Worm (Caenorhabditis elegans): ENCODE data around the gene str-190.

DNA sequence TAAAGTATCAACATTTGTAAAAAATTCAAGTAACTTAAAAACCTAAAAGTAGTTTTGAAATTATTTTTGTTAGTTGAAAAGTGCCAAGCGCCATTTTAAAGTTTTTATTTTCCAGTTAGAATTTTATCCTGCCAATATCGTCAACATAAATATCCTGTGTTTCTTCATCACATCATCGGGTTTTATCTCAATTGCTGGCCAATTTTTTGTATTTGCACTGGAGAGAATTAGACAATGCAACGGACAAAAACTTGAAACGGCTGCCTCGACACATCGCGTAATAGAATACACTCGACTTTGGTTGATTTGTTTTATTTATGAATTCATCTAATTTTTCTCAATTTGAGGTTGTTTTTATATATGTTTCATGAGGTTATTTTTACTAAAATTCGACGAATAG, 23.3 kb downstream of the str-190 start, which contains the start of gene F25E5.2:
- no peak for TF ChIP-seq egl-27 (tag; optimal IDR thresholded peaks at IDR 0.05)
- no peak for TF ChIP-seq elt-1 (tag; optimal IDR thresholded peaks at IDR 0.05)
- no peak for TF ChIP-seq nhr-77 (tag; optimal IDR thresholded peaks at IDR 0.05)
- no peak for TF ChIP-seq elt-3 (tag; optimal IDR thresholded peaks at IDR 0.05)
- TF ChIP-seq aly-2 (tag; optimal IDR thresholded peaks at IDR 0.05) = no peak
- no peak for TF ChIP-seq tbx-2 (tag; optimal IDR thresholded peaks at IDR 0.05)
- no peak for TF ChIP-seq ztf-11 (tag; optimal IDR thresholded peaks at IDR 0.05)
- no peak for TF ChIP-seq nhr-237 (tag; optimal IDR thresholded peaks at IDR 0.05)
- no peak for TF ChIP-seq snpc-4 (tag; optimal IDR thresholded peaks at IDR 0.05)
- TF ChIP-seq unc-62 (GFP tag; optimal IDR thresholded peaks at IDR 0.05) = no peak

All from whole organism, L3 larva.